Worm (Caenorhabditis elegans): ENCODE measurements around the gene tgt-2.
A peak's percentile ranks its signal among the peaks of the same experiment; 100 is the strongest.

tgt-2 gene

ce11 chrV:19042256-19042655 is 44.1 kb downstream of the tgt-2 start, which contains the start of gene asp-16:
asp-16 (minus strand) TSS chrV:19042605.
- TF ChIP-seq set-16 (GFP tag; IDR thresholded peaks at IDR 0.05) (peak; percentile 58), hlh-11 (tag; optimal IDR thresholded peaks at IDR 0.05) (no peak), nhr-42 (GFP tag; IDR thresholded peaks at IDR 0.05) (no peak), ceh-32 (tag; optimal IDR thresholded peaks at IDR 0.05; ENCODE audit: poor library complexity) (no peak)

- TF ChIP-seq D1046.2 (GFP tag; IDR thresholded peaks at IDR 0.05) (no peak), nhr-28 (tag; optimal IDR thresholded peaks at IDR 0.05) (no peak), nhr-41 (GFP tag; IDR thresholded peaks at IDR 0.05) (no peak)
These were observed 46.6 kb downstream of the tgt-2 start, which contains the start of gene asp-15 for ce11 chrV:19044753-19045152. asp-15 (minus strand) TSS chrV:19044853.

DNA sequence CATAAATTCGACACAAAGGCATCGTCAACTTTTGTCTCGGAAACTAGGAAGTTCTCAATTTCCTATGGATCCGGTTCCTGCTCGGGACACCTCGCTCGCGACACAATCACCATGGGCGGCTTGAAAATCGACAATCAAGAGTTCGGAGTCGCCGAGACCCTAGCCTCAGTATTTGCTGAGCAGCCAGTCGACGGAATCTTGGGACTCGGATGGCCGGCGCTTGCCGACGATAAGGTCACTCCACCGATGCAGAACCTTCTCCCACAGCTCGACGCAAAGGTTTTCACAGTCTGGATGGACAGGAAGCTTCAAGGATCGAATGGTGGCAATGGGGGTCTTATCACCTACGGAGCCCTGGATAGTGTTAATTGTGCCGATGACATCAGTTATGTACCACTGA is 49.3 kb downstream of the tgt-2 start:
- TF ChIP-seq mxl-2 (GFP tag; conservative IDR thresholded peaks at IDR 0.05) = no peak
- no peak for TF ChIP-seq mep-1 (tag; optimal IDR thresholded peaks at IDR 0.05)
- no peak for TF ChIP-seq T20F7.1 (GFP tag; optimal IDR thresholded peaks at IDR 0.05)
- TF ChIP-seq dve-1 (tag; optimal IDR thresholded peaks at IDR 0.05; ENCODE audit: insufficient read depth) = no peak
- no peak for TF ChIP-seq zip-11 (GFP tag; IDR thresholded peaks at IDR 0.05)
- no peak for TF ChIP-seq dmd-8 (GFP tag; IDR thresholded peaks at IDR 0.05)
- peak; percentile 70; the same call in 1 of the 2 replicates for TF ChIP-seq set-16 (GFP tag; IDR thresholded peaks at IDR 0.05)
- no peak for TF ChIP-seq tag-97 (GFP tag; IDR thresholded peaks at IDR 0.05)
- TF ChIP-seq lin-39 (tag; optimal IDR thresholded peaks at IDR 0.05) = no peak
- TF ChIP-seq spr-3 (GFP tag; optimal IDR thresholded peaks at IDR 0.05) = no peak
- TF ChIP-seq nhr-76 (tag; optimal IDR thresholded peaks at IDR 0.05) = no peak
- TF ChIP-seq snpc-1.2 (GFP tag; IDR thresholded peaks at IDR 0.05) = no peak
- no peak for TF ChIP-seq F37D6.2 (tag; optimal IDR thresholded peaks at IDR 0.05)
- TF ChIP-seq madf-9 (GFP tag; conservative IDR thresholded peaks at IDR 0.05) = 0 out of 2 replicates have a peak, but pooled peaks have one; percentile 13

DNA sequence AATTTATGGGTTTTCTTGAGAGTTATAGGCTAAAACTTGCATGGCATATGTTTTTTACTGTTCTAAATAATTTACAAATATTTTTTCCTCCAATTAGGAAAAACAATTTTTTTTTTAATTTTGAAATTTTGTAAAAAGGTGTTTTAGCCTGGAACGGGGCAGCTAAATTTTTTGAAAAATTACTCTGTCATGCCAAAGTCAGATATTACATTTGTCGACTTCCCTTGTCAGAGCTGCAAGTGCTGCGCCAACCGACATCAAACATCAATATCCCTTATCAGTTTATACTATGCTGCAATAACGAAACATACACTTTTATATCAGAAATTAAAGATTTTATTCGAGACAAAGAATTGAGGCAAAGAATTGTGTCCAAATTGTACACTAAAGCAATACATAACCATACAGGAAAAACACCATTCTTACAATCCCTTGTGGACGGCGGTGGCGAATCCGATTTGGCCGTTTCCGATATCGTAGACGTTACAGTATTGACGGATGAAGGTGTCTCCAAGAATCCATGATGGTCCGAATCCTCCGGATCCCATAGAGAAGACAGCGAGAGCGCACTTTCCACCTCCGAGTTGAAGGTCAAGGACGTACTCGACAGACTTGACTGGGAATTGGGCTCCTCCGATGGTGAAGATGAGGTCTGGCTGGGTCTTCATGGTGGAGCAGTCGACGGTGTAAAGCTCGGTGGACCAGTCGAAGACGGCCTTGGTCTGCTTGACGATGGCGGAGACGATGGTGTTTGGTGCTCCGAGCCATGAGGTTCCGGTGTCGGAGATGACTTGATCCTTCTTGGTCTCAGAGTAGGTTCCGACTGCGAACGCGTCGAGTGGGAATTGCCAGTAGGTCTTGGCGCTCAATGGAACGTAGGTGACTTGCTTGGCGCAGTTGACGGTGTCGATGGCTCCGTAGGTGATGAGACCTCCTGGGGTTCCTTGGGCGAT is 51.3 kb downstream of the tgt-2 start:
- no peak for TF ChIP-seq F26F4.8 (GFP tag; conservative IDR thresholded peaks at IDR 0.05)
- peak; percentile 91 for TF ChIP-seq aha-1 (tag)
- TF ChIP-seq mes-2 (tag; optimal IDR thresholded peaks at IDR 0.05; ENCODE audit: poor library complexity, severe bottlenecking) = peak; percentile 61
- no peak for TF ChIP-seq F49E8.2 (tag; optimal IDR thresholded peaks at IDR 0.05; ENCODE audit: borderline replicate concordance)
- peak; percentile 96 for TF ChIP-seq aly-2 (tag; optimal IDR thresholded peaks at IDR 0.05)
- TF ChIP-seq ceh-44 (GFP tag; IDR thresholded peaks at IDR 0.05) = no peak
- no peak for TF ChIP-seq duxl-1 (tag; optimal IDR thresholded peaks at IDR 0.05; ENCODE audit: poor library complexity)
- TF ChIP-seq T26A8.4 (GFP tag; IDR thresholded peaks at IDR 0.05) = peak; percentile 34; the same call in 1 of the 2 replicates
- peak; percentile 83; the same call in 1 of the 2 replicates for TF ChIP-seq zfp-3 (GFP tag; conservative IDR thresholded peaks at IDR 0.05)
- TF ChIP-seq pqm-1 (tag; optimal IDR thresholded peaks at IDR 0.05) = peak; percentile 26
- peak in 1 of 2 experiments; percentile 59 for TF ChIP-seq unc-62 (GFP tag; optimal IDR thresholded peaks at IDR 0.05 in 1 of 2)
- no peak for TF ChIP-seq unc-62 (tag; optimal IDR thresholded peaks at IDR 0.05)
- peak; percentile 80 for TF ChIP-seq set-16 (GFP tag; IDR thresholded peaks at IDR 0.05)
- TF ChIP-seq nhr-102 (tag; optimal IDR thresholded peaks at IDR 0.05) = peak; percentile 22
- TF ChIP-seq hmg-1.1 (GFP tag; IDR thresholded peaks at IDR 0.05) = no peak
- TF ChIP-seq lin-15B (tag; optimal IDR thresholded peaks at IDR 0.05) = no peak
- TF ChIP-seq pha-4 (GFP tag; IDR thresholded peaks at IDR 0.05) = peak; percentile 35; the same call in 1 of the 2 replicates
- no peak for TF ChIP-seq pha-4 (tag; optimal IDR thresholded peaks at IDR 0.05)
- no peak for TF ChIP-seq daf-16 (GFP tag; optimal IDR thresholded peaks at IDR 0.05)
- peak; percentile 84 for TF ChIP-seq daf-16 (tag; optimal IDR thresholded peaks at IDR 0.05)
- TF ChIP-seq nhr-76 (tag; optimal IDR thresholded peaks at IDR 0.05) = no peak
- no peak for TF ChIP-seq nhr-6 (tag; optimal IDR thresholded peaks at IDR 0.05)
- no peak for TF ChIP-seq ceh-82 (tag; optimal IDR thresholded peaks at IDR 0.05)
- no peak for TF ChIP-seq attf-4 (tag; optimal IDR thresholded peaks at IDR 0.05)
- peak; percentile 29; the same call in 1 of the 2 replicates for TF ChIP-seq dmd-6 (GFP tag; IDR thresholded peaks at IDR 0.05)
- TF ChIP-seq vab-7 (GFP tag; IDR thresholded peaks at IDR 0.05) = no peak
- no peak for TF ChIP-seq lin-29 (GFP tag; IDR thresholded peaks at IDR 0.05)
